Worm (Caenorhabditis elegans) whole organism, L3 larva: ENCODE results near the gene cyp-34A7.

Experiments
- ama-1 ChIP-seq: fragments of 150-350 bp; optimal IDR thresholded peaks from 2 replicates; lab custom pipeline; 2018
- ceh-28 ChIP-seq: fragments of 150-350 bp; optimal IDR thresholded peaks from 2 replicates; lab custom pipeline; 2014; ENCODE audit warnings: missing biosample characterization, missing genetic modification reagents, missing genetic modification characterization
- ceh-82 ChIP-seq: fragments of 150-350 bp; optimal IDR thresholded peaks from 2 replicates; lab custom pipeline; 2014; ENCODE audit warnings: missing biosample characterization, missing genetic modification characterization
- egl-27 ChIP-seq: sonication (generic microtip); optimal IDR thresholded peaks from 4 replicates; lab custom pipeline; 2017; ENCODE audit warnings: missing biosample characterization, missing genetic modification reagents, missing genetic modification characterization
- jun-1 ChIP-seq: fragments of 150-350 bp; optimal IDR thresholded peaks from 2 replicates; lab custom pipeline; 2014; ENCODE audit warnings: missing biosample characterization, missing genetic modification reagents, missing genetic modification characterization
- lin-15B ChIP-seq: fragments of 150-350 bp; optimal IDR thresholded peaks from 2 replicates; lab custom pipeline; 2014; ENCODE audit warnings: missing biosample characterization, missing genetic modification characterization
- lin-39 ChIP-seq: fragments of 150-350 bp; optimal IDR thresholded peaks from 2 replicates; lab custom pipeline; 2018; ENCODE audit warnings: missing biosample characterization, missing genetic modification reagents, missing genetic modification characterization
- nhr-23 ChIP-seq: fragments of 150-350 bp; optimal IDR thresholded peaks from 2 replicates; lab custom pipeline; 2014; ENCODE audit warnings: missing biosample characterization, missing genetic modification reagents, missing genetic modification characterization
- nhr-25 ChIP-seq: sonication (generic microtip); optimal IDR thresholded peaks from 2 replicates; lab custom pipeline; 2017; ENCODE audit warnings: missing biosample characterization, missing genetic modification characterization
- pqm-1 ChIP-seq: fragments of 150-350 bp; optimal IDR thresholded peaks from 2 replicates; lab custom pipeline; 2017; ENCODE audit warnings: missing biosample characterization, missing genetic modification characterization, inconsistent platforms

ce11 chrV:3963715-3964114 is at the start of gene cyp-34A7:
- TF ChIP-seq nhr-25 (tag; lab: Kevin White, UChicago) = no peak
- no peak for TF ChIP-seq lin-15B (tag; lab: Kevin White, UChicago)
- TF ChIP-seq lin-39 (tag; lab: Kevin White, UChicago) = no peak
- TF ChIP-seq nhr-23 (tag; lab: Kevin White, UChicago) = no peak
- TF ChIP-seq ama-1 (lab: Kevin White, UChicago) = no peak
- no peak for TF ChIP-seq pqm-1 (tag; lab: Kevin White, UChicago)
- no peak for TF ChIP-seq ceh-28 (tag; lab: Kevin White, UChicago)
- TF ChIP-seq jun-1 = no peak
- TF ChIP-seq ceh-82 (tag; lab: Kevin White, UChicago) = no peak
- TF ChIP-seq egl-27 (tag; lab: Kevin White, UChicago) = no peak
